Worm (Caenorhabditis elegans) whole organism, midembryonic: ENCODE measurements around the gene mrp-8.

Experiments used
- T22C8.4 ChIP-seq: fragments of 200-800 bp; sonication (Bioruptor generic); IDR thresholded peaks from 2 replicates; pipeline ENCODE4 v1.3.6; 2022; ENCODE audit warnings: missing genetic modification characterization, missing compliant biosample characterization
- cog-1 ChIP-seq: sonication (generic microtip); optimal IDR thresholded peaks from 2 replicates; lab custom pipeline; 2016; ENCODE audit warnings: missing genetic modification characterization, missing compliant biosample characterization
- flt-1 ChIP-seq: fragments of 200-800 bp; sonication (Bioruptor generic); IDR thresholded peaks from 2 replicates; pipeline ENCODE4 v1.3.6; 2022; ENCODE audit warnings: missing genetic modification characterization, missing compliant biosample characterization
- klf-2 ChIP-seq: fragments of 200-800 bp; sonication (Bioruptor generic); conservative IDR thresholded peaks from 2 replicates; pipeline ENCODE4 v1.3.6; 2022; ENCODE audit warnings: missing genetic modification reagents, missing genetic modification characterization, missing compliant biosample characterization
- med-1 ChIP-seq: sonication (generic microtip); optimal IDR thresholded peaks from 2 replicates; lab custom pipeline; 2017; ENCODE audit warnings: missing genetic modification characterization, mild to moderate bottlenecking, missing compliant biosample characterization, antibody characterized with exemption, missing genetic modification reagents; ENCODE audit not compliant: insufficient read depth
- ref-1 ChIP-seq: fragments of 200-800 bp; sonication (Bioruptor generic); conservative IDR thresholded peaks from 2 replicates; pipeline ENCODE4 v1.3.6; 2022; ENCODE audit warnings: missing genetic modification reagents, missing genetic modification characterization, missing compliant biosample characterization
- tab-1 ChIP-seq: fragments of 200-800 bp; sonication (Bioruptor generic); IDR thresholded peaks from 2 replicates; pipeline ENCODE4 v1.3.6; 2022; ENCODE audit warnings: missing genetic modification characterization, missing compliant biosample characterization
- ztf-23 ChIP-seq: fragments of 200-800 bp; sonication (Bioruptor generic); IDR thresholded peaks from 2 replicates; pipeline ENCODE4 v1.3.6; 2022; ENCODE audit warnings: missing genetic modification reagents, missing genetic modification characterization, missing compliant biosample characterization
- ztf-29 ChIP-seq: fragments of 200-800 bp; sonication (Bioruptor generic); IDR thresholded peaks from 2 replicates; pipeline ENCODE4 v1.3.6; 2022; ENCODE audit warnings: missing genetic modification reagents, missing genetic modification characterization, missing compliant biosample characterization

mrp-8 gene

DNA sequence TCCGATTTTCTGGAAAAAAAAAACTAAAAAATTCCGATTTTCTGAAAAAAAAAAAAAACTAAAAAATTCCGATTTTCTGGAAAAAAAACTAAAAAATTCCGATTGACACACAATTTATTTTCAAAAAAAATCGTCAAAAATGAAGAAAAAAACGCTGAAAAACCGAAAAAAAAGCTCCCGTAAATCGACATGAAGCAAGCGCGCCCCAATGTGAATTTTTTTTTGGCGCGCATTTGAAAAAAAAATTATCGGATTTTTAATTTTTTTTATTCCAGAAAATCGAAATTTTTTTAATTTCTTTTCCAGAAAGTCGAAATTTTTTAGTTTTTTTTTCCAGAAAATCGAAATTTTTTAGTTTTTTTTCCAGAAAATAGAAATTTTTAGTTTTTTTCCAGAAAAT, 24.2 kb downstream of the mrp-8 start:
- no peak for TF ChIP-seq T22C8.4 (GFP tag; lab: Robert Waterston, UW)
- no peak for TF ChIP-seq flt-1 (GFP tag; lab: Robert Waterston, UW)
- no peak for TF ChIP-seq med-1
- no peak for TF ChIP-seq klf-2 (GFP tag; lab: Robert Waterston, UW)
- TF ChIP-seq cog-1, result no peak
- TF ChIP-seq tab-1 (GFP tag; lab: Robert Waterston, UW), result no peak
- TF ChIP-seq ztf-23 (GFP tag; lab: Robert Waterston, UW), result no peak
- TF ChIP-seq ref-1 (GFP tag; lab: Robert Waterston, UW), result no peak
- TF ChIP-seq ztf-29 (GFP tag; lab: Robert Waterston, UW), result no peak

DNA sequence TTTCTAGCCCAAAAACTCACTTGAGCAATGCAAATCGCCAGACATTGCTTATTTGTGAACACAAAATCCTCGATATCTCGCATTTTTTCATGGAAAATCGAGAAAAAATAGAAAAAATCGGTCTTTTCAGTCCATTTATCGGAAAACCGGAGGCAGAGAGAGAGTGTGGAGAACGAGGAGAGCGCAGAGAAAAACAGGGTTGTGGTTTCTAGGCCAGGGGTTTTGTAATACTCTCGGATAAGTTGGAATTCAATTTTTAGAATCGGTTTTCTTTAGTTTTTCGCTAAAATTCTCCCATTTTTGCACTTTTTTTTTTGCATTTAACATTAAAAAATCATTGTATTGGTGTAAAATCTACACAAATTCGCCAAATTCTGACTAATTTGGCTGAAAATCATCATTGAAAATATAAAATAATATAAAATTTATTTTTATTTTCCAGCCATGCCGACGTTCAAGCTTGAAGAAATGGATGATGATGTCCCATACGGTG, 29.3 kb downstream of the mrp-8 start, which contains the start of the genes Y75B8A.24 and Y75B8A.25:
Gene Y75B8A.24, minus strand, starts transcription at position 155 of the 493 bp plus-strand sequence.
Gene Y75B8A.25, plus strand, starts transcription at position 443 of the 493 bp plus-strand sequence.
- TF ChIP-seq ztf-23 (GFP tag; lab: Robert Waterston, UW) (0 out of 2 replicates have a peak, but pooled peaks have one; percentile 57), flt-1 (GFP tag; lab: Robert Waterston, UW) (0 out of 2 replicates have a peak, but pooled peaks have one; percentile 18), T22C8.4 (GFP tag; lab: Robert Waterston, UW) (no peak; the same call in 1 of the 2 replicates)

DNA sequence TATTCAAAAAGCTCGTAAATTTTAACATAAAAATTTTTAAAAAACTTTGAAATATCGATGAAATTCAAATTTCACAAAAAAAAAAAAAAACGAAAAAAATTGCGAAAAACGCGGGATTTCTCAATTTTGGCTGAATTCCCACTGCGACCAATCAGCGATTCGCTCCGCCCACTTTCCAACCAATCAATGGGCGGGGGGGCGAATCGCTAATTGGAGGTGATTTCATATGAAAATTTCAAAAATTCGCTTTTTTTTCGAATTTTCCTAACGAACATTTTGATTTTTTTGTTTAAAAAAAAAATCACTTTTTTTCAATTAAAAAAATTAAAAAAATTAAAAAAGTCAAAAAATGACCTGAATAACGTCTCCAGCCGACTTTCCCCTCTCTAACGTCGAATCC, 32.6 kb downstream of the mrp-8 start:
- TF ChIP-seq ztf-23 (GFP tag; lab: Robert Waterston, UW) (no peak), klf-2 (GFP tag; lab: Robert Waterston, UW) (no peak), ztf-29 (GFP tag; lab: Robert Waterston, UW) (no peak), ref-1 (GFP tag; lab: Robert Waterston, UW) (no peak), med-1 (no peak), tab-1 (GFP tag; lab: Robert Waterston, UW) (no peak), flt-1 (GFP tag; lab: Robert Waterston, UW) (no peak), cog-1 (no peak), T22C8.4 (GFP tag; lab: Robert Waterston, UW) (no peak)

DNA sequence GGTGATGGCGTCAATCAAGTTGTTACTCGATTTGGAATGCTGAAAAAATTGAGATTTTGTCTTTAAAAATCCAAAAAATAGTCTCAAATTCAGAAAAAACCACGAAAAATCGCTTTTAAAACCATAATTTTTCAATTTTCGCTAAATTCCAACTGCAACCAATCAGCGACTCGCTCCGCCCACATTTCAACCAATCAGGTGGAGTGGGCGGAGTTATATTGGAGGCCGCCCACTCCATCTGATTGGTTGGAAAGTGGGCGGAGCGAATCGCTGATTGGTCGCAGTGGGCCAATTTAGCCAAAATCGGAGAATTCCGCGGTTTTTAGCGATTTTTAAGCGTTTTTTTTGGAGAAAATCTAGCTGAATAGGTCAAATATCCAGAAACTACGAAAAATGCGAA, 33.2 kb downstream of the mrp-8 start:
- TF ChIP-seq flt-1 (GFP tag; lab: Robert Waterston, UW) (no peak), klf-2 (GFP tag; lab: Robert Waterston, UW) (no peak), ztf-29 (GFP tag; lab: Robert Waterston, UW) (no peak), med-1 (no peak), T22C8.4 (GFP tag; lab: Robert Waterston, UW) (no peak), tab-1 (GFP tag; lab: Robert Waterston, UW) (no peak), cog-1 (no peak), ref-1 (GFP tag; lab: Robert Waterston, UW) (no peak), ztf-23 (GFP tag; lab: Robert Waterston, UW) (no peak)

DNA sequence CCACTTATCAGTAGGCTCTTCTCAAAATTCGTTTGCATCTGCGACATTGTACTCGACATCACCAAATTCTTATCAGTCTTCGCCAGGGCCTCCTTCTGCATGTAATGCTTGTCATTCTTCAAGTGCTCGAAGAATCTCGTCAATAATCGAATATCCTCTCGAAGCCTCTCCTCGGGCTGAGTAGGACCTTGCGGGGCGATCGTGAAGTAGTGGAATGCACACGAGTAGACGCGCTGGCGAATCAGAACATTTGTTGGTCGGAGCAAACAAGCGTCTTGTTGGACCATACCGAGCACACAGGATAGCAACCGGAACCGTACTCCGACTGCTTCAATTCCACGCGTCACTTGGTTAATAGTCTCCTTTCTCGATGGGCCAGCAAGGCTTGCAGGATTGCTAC, 42.6 kb downstream of the mrp-8 start:
- TF ChIP-seq klf-2 (GFP tag; lab: Robert Waterston, UW) (no peak), flt-1 (GFP tag; lab: Robert Waterston, UW) (no peak), med-1 (no peak), cog-1 (no peak), tab-1 (GFP tag; lab: Robert Waterston, UW) (no peak), ztf-23 (GFP tag; lab: Robert Waterston, UW) (no peak), ref-1 (GFP tag; lab: Robert Waterston, UW) (no peak), T22C8.4 (GFP tag; lab: Robert Waterston, UW) (no peak), ztf-29 (GFP tag; lab: Robert Waterston, UW) (no peak)

DNA sequence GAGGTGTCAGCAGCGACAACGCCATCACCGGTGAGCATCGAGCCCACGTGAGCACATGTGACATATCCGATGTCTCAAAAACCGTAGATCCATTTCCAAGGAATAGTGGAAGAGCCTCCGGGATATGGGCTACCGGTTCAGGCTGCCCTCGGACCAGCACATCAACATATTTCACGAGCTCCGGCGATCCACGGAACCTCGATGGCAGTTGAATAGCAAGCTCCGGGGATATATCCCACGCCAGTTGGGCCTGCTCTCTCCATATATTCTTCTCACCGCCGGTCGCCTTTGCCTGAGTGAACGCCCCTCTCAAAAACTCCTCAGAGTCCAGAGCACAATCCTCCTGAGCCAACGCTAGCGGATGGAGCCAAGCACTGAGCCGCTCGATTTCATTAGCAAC, 43.2 kb downstream of the mrp-8 start:
- TF ChIP-seq ref-1 (GFP tag; lab: Robert Waterston, UW) (no peak), ztf-29 (GFP tag; lab: Robert Waterston, UW) (no peak), klf-2 (GFP tag; lab: Robert Waterston, UW) (no peak), ztf-23 (GFP tag; lab: Robert Waterston, UW) (no peak), med-1 (no peak)

DNA sequence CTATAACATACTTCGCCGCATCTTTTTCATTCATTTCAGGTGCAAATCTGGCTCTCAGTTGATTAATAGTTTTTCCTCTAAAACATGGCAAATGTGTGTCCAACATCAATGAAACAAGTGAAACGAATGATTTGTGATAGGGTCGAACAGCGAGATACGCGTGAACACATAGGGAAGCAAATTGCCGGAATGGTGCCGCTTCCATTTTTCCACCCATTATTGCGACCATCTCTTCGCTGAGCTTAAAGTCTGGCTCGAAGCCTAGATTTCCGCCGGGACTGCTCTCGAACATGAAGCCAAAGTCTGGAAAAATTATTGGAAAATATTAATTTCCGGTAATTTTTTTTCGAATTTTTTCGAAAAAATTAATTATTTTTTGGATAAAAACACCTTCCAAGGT, 49.6 kb downstream of the mrp-8 start:
- no peak for TF ChIP-seq cog-1
- no peak for TF ChIP-seq ztf-23 (GFP tag; lab: Robert Waterston, UW)
- no peak for TF ChIP-seq ref-1 (GFP tag; lab: Robert Waterston, UW)
- no peak for TF ChIP-seq tab-1 (GFP tag; lab: Robert Waterston, UW)
- TF ChIP-seq med-1, result no peak
- TF ChIP-seq klf-2 (GFP tag; lab: Robert Waterston, UW), result no peak
- TF ChIP-seq T22C8.4 (GFP tag; lab: Robert Waterston, UW), result no peak
- TF ChIP-seq ztf-29 (GFP tag; lab: Robert Waterston, UW), result no peak

DNA sequence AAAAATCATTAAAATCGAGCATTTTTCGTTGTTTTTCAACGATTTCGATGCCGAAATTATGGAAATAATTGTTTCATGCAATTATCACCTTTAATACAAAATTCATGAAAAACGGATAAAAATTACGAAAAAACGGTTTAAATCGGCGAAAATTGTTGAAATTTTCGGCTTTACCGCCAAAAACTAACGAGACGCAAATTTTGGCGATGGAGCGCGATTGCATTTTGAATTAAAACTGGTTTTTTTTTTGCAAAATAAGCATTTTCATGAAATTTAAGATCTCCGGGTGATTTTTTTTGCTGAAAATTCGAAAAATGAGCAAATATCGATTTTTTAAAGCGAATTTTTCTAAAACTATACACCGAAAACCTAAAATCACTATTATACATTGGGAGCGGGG, 51.8 kb downstream of the mrp-8 start:
- TF ChIP-seq ztf-23 (GFP tag; lab: Robert Waterston, UW) (no peak), ref-1 (GFP tag; lab: Robert Waterston, UW) (no peak), T22C8.4 (GFP tag; lab: Robert Waterston, UW) (no peak), flt-1 (GFP tag; lab: Robert Waterston, UW) (no peak), cog-1 (no peak), tab-1 (GFP tag; lab: Robert Waterston, UW) (no peak), ztf-29 (GFP tag; lab: Robert Waterston, UW) (no peak), klf-2 (GFP tag; lab: Robert Waterston, UW) (no peak), med-1 (no peak)

DNA sequence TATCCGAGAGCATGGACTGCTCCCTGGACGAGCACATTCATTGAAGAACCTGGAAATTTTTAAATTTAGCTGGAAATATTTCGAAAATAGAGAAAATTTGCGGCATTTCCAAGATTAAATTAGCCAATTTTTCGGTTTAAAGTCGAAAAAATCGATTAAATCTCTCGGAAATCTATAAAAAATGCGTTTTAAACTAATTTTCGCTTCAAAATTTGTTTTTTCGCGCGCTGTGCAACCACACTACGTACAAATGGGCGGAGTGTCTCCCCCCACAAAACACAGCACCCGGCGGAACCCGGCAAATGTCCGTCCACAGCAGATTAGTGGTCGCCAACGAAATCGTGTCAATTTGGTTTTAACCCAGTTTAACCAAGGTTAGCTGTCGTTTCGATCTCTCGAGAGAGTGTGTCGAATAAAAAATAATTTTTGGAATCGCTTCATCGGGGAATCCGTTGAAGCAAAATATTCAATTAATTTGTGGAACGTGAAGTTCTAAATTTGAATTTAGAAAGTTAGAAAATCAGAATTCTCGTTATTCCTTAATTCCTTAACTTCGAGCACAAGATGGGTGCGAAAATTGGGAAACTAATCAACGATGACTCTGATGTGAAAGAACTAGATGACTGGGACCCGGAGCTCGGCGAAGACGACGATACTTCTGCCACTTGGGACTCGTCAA, 52.7 kb downstream of the mrp-8 start, which contains the start of the genes tim-1 and Y75B8A.23:
Gene tim-1, minus strand, starts transcription at position 51 of the 679 bp plus-strand sequence.
Gene Y75B8A.23, plus strand, starts transcription at position 547 of the 679 bp plus-strand sequence.
- TF ChIP-seq cog-1, result peak; percentile 60
- TF ChIP-seq ztf-23 (GFP tag; lab: Robert Waterston, UW), result peak; percentile 64; the same call in 1 of the 2 replicates
- TF ChIP-seq T22C8.4 (GFP tag; lab: Robert Waterston, UW), result 0 out of 2 replicates have a peak, but pooled peaks have one; percentile 16
- TF ChIP-seq klf-2 (GFP tag; lab: Robert Waterston, UW), result no peak
- TF ChIP-seq flt-1 (GFP tag; lab: Robert Waterston, UW), result peak; percentile 67
- TF ChIP-seq ref-1 (GFP tag; lab: Robert Waterston, UW), result no peak
- TF ChIP-seq med-1, result no peak
- TF ChIP-seq ztf-29 (GFP tag; lab: Robert Waterston, UW), result no peak
- TF ChIP-seq tab-1 (GFP tag; lab: Robert Waterston, UW), result no peak
